Worm (Caenorhabditis elegans): Measurements from ENCODE around the gene ctr-9.

DNA sequence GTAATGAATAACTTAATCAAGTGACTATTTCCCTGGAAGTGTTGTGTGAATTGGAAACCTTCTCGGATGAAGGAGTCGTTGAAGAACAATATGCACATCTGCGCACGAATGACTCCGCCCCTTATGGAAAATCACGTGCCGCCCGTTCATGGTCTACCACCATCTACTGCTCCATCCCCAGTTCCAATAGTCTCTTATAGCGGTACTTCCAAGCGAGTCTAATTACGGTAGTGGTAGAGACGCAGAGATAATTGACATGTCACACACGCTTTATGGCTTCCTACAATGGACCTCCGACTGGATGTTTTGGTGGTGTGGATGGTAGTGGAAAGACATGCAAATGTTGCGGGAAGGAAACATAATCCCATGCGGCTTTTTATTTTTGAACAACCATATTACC is 40.3 kb upstream of the ctr-9 start:
- no peak for TF ChIP-seq W03F9.2 (tag; optimal IDR thresholded peaks at IDR 0.05)
- TF ChIP-seq him-1 (tag; optimal IDR thresholded peaks at IDR 0.05) = no peak

Data from whole organism, L4/young adult.